Worm (Caenorhabditis elegans) whole organism, L4 larva: ENCODE data around the gene kin-21.
A peak's percentile ranks its signal among the peaks of the same experiment; 100 is the strongest.

Experiments used
- T26A8.4 ChIP-seq: fragments of 200-800 bp; sonication (Bioruptor generic); IDR thresholded peaks from 2 replicates; pipeline ENCODE4 v1.3.6; 2022; ENCODE audit warnings: missing genetic modification characterization, missing compliant biosample characterization
- Y48G9A.11 ChIP-seq: fragments of 200-800 bp; sonication (Bioruptor generic); IDR thresholded peaks from 2 replicates; pipeline ENCODE4 v1.3.6; 2022; ENCODE audit warnings: missing genetic modification reagents, missing genetic modification characterization, missing compliant biosample characterization
- aha-1 ChIP-seq: fragments of 150-350 bp; peaks from one replicate; lab custom pipeline; 2014; ENCODE audit warnings: missing biosample characterization, missing genetic modification characterization
- aly-2 ChIP-seq: sonication (generic microtip); optimal IDR thresholded peaks from 2 replicates; lab custom pipeline; 2018; ENCODE audit warnings: missing biosample characterization, missing genetic modification characterization
- arid-1 ChIP-seq: fragments of 200-800 bp; sonication (Bioruptor generic); conservative IDR thresholded peaks from 2 replicates; pipeline ENCODE4 v1.3.6; 2022; ENCODE audit warnings: missing genetic modification reagents, missing genetic modification characterization, missing compliant biosample characterization
- ceh-82 ChIP-seq: sonication (generic microtip); optimal IDR thresholded peaks from 2 replicates; lab custom pipeline; 2017; ENCODE audit warnings: missing biosample characterization, missing genetic modification characterization
- ces-1 ChIP-seq: fragments of 150-350 bp; sonication (generic microtip); optimal IDR thresholded peaks from 4 replicates; lab custom pipeline; 2014; ENCODE audit warnings: missing biosample characterization, missing genetic modification reagents, missing genetic modification characterization
- ctbp-1 ChIP-seq: fragments of 200-800 bp; sonication (Bioruptor generic); IDR thresholded peaks from 2 replicates; pipeline ENCODE4 v1.3.6; 2022; ENCODE audit warnings: missing genetic modification reagents, missing genetic modification characterization, missing compliant biosample characterization
- daf-16 ChIP-seq, 3 experiments: sonication (generic microtip); optimal IDR thresholded peaks; 2 replicates each; lab custom pipeline; 2016 to 2017; ENCODE audit warnings: missing genetic modification characterization in 3 of 3, missing genetic modification reagents in 3 of 3, mild to moderate bottlenecking in 2 of 3, missing compliant biosample characterization in 2 of 3, missing biosample characterization in 1 of 3, moderate library complexity in 1 of 3
- daf-19 ChIP-seq: fragments of 200-800 bp; sonication (Bioruptor generic); conservative IDR thresholded peaks from 2 replicates; pipeline ENCODE4 v1.3.6; 2022; ENCODE audit warnings: missing genetic modification characterization, missing compliant biosample characterization
- dmd-6 ChIP-seq: fragments of 200-800 bp; sonication (Bioruptor generic); IDR thresholded peaks from 2 replicates; pipeline ENCODE4 v1.3.6; 2022; ENCODE audit warnings: missing genetic modification reagents, missing genetic modification characterization, missing compliant biosample characterization
- dmd-8 ChIP-seq: fragments of 200-800 bp; sonication (Bioruptor generic); IDR thresholded peaks from 2 replicates; pipeline ENCODE4 v1.3.6; 2022; ENCODE audit warnings: missing genetic modification characterization, missing compliant biosample characterization
- dpl-1 ChIP-seq: fragments of 150-350 bp; optimal IDR thresholded peaks from 2 replicates; lab custom pipeline; 2014; ENCODE audit warnings: missing biosample characterization, missing genetic modification reagents, missing genetic modification characterization
- dve-1 ChIP-seq: sonication (generic microtip); optimal IDR thresholded peaks from 2 replicates; lab custom pipeline; 2017; ENCODE audit warnings: antibody characterized with exemption, mild to moderate bottlenecking, missing genetic modification characterization, missing compliant biosample characterization; ENCODE audit not compliant: insufficient read depth
- fkh-10 ChIP-seq: fragments of 150-350 bp; optimal IDR thresholded peaks from 2 replicates; lab custom pipeline; 2014; ENCODE audit warnings: missing biosample characterization, missing genetic modification reagents, missing genetic modification characterization
- hif-1 ChIP-seq, 2 experiments: sonication (generic microtip); optimal IDR thresholded peaks; 2 replicates each; lab custom pipeline; 2016 to 2017; ENCODE audit warnings: missing compliant biosample characterization in 2 of 2, missing genetic modification characterization in 2 of 2, missing genetic modification reagents in 2 of 2, missing genotype in 2 of 2, mild to moderate bottlenecking in 1 of 2
- hlh-11 ChIP-seq: fragments of 200-800 bp; sonication (Bioruptor generic); optimal IDR thresholded peaks from 2 replicates; lab custom pipeline; 2018; ENCODE audit warnings: mild to moderate bottlenecking, missing genetic modification characterization, missing compliant biosample characterization
- hlh-30 ChIP-seq: sonication (generic microtip); optimal IDR thresholded peaks from 2 replicates; lab custom pipeline; 2017; ENCODE audit warnings: antibody characterized with exemption, mild to moderate bottlenecking, missing genetic modification characterization, missing compliant biosample characterization; ENCODE audit not compliant: insufficient read depth
- hmg-1.1 ChIP-seq: fragments of 200-800 bp; sonication (Bioruptor generic); IDR thresholded peaks from 2 replicates; pipeline ENCODE4 v1.3.6; 2022; ENCODE audit warnings: missing genetic modification reagents, missing genetic modification characterization, missing compliant biosample characterization
- jun-1 ChIP-seq: fragments of 150-350 bp; optimal IDR thresholded peaks from 2 replicates; lab custom pipeline; 2014; ENCODE audit warnings: missing biosample characterization, missing genetic modification reagents, missing genetic modification characterization
- lin-13 ChIP-seq: fragments of 150-350 bp; optimal IDR thresholded peaks from 2 replicates; lab custom pipeline; 2014; ENCODE audit warnings: missing biosample characterization, missing genetic modification reagents, missing genetic modification characterization
- lin-29 ChIP-seq: fragments of 200-800 bp; sonication (Bioruptor generic); IDR thresholded peaks from 2 replicates; pipeline ENCODE4 v1.3.6; 2022; ENCODE audit warnings: missing genetic modification reagents, missing genetic modification characterization, missing compliant biosample characterization
- lin-38 ChIP-seq: fragments of 200-800 bp; sonication (Bioruptor generic); IDR thresholded peaks from 2 replicates; pipeline ENCODE4 v1.3.6; 2022; ENCODE audit warnings: missing genetic modification reagents, missing genetic modification characterization, missing compliant biosample characterization
- lin-39 ChIP-seq: fragments of 150-350 bp; optimal IDR thresholded peaks from 2 replicates; lab custom pipeline; 2014; ENCODE audit warnings: missing biosample characterization, missing genetic modification reagents, missing genetic modification characterization
- lsy-2 ChIP-seq, 2 experiments: fragments of 150-350 bp in 1 of 2; sonication (generic microtip) in 1 of 2; optimal IDR thresholded peaks; 2 replicates each; lab custom pipeline; 2014 to 2017; ENCODE audit warnings: missing biosample characterization in 2 of 2, missing genetic modification characterization in 2 of 2
- mes-2 ChIP-seq: sonication (generic microtip); optimal IDR thresholded peaks from 2 replicates; lab custom pipeline; 2016; ENCODE audit warnings: missing genotype, mild to moderate bottlenecking, missing genetic modification characterization, missing compliant biosample characterization; ENCODE audit not compliant: poor library complexity, severe bottlenecking
- mxl-2 ChIP-seq: fragments of 200-800 bp; sonication (Bioruptor generic); conservative IDR thresholded peaks from 2 replicates; pipeline ENCODE4 v1.3.6; 2022; ENCODE audit warnings: missing genetic modification reagents, missing genetic modification characterization, missing compliant biosample characterization
- mxl-3 ChIP-seq: fragments of 200-800 bp; sonication (Bioruptor generic); optimal IDR thresholded peaks from 2 replicates; lab custom pipeline; 2018; ENCODE audit warnings: mild to moderate bottlenecking, missing genetic modification characterization, missing compliant biosample characterization
- nhr-28 ChIP-seq: fragments of 150-350 bp; optimal IDR thresholded peaks from 2 replicates; lab custom pipeline; 2014; ENCODE audit warnings: missing biosample characterization, missing genetic modification characterization
- nhr-77 ChIP-seq: fragments of 150-350 bp; optimal IDR thresholded peaks from 2 replicates; lab custom pipeline; 2014; ENCODE audit warnings: missing biosample characterization, missing genetic modification characterization
- php-3 ChIP-seq: fragments of 200-800 bp; sonication (Bioruptor generic); IDR thresholded peaks from 2 replicates; pipeline ENCODE4 v1.3.6; 2022; ENCODE audit warnings: missing genetic modification reagents, missing genetic modification characterization, missing compliant biosample characterization
- pqm-1 ChIP-seq: sonication (generic microtip); optimal IDR thresholded peaks from 2 replicates; lab custom pipeline; 2017; ENCODE audit warnings: missing biosample characterization, missing genetic modification characterization
- saeg-2 ChIP-seq: fragments of 200-800 bp; sonication (Bioruptor generic); IDR thresholded peaks from 2 replicates; pipeline ENCODE4 v1.3.6; 2022; ENCODE audit warnings: missing genetic modification reagents, missing genetic modification characterization, missing compliant biosample characterization
- set-16 ChIP-seq: fragments of 200-800 bp; sonication (Bioruptor generic); IDR thresholded peaks from 2 replicates; pipeline ENCODE4 v1.3.6; 2022; ENCODE audit warnings: missing genetic modification reagents, missing genetic modification characterization, missing compliant biosample characterization
- spr-1 ChIP-seq: sonication (generic microtip); optimal IDR thresholded peaks from 2 replicates; lab custom pipeline; 2016; ENCODE audit warnings: mild to moderate bottlenecking, missing genetic modification characterization, missing compliant biosample characterization
- tra-1 ChIP-seq: fragments of 200-800 bp; sonication (Bioruptor generic); IDR thresholded peaks from 2 replicates; pipeline ENCODE4 v1.3.6; 2022; ENCODE audit warnings: missing genetic modification reagents, missing genetic modification characterization, missing compliant biosample characterization
- unc-130 ChIP-seq: sonication (generic microtip); optimal IDR thresholded peaks from 2 replicates; lab custom pipeline; 2016; ENCODE audit warnings: missing genetic modification reagents, missing genetic modification characterization, missing compliant biosample characterization
- unc-62 ChIP-seq, 3 experiments: fragments of 150-350 bp in 1 of 3; sonication (generic microtip); optimal IDR thresholded peaks in 2 of 3; peaks in 1 of 3; 1 replicate in 1 of 3; 2 replicates in 2 of 3; lab custom pipeline; 2014 to 2017; ENCODE audit warnings: missing biosample characterization in 3 of 3, missing genetic modification characterization in 3 of 3, missing genetic modification reagents in 3 of 3, missing genotype in 1 of 3
- zag-1 ChIP-seq: fragments of 150-350 bp; optimal IDR thresholded peaks from 2 replicates; lab custom pipeline; 2014; ENCODE audit warnings: missing biosample characterization, missing genetic modification characterization

Gene kin-21

DNA sequence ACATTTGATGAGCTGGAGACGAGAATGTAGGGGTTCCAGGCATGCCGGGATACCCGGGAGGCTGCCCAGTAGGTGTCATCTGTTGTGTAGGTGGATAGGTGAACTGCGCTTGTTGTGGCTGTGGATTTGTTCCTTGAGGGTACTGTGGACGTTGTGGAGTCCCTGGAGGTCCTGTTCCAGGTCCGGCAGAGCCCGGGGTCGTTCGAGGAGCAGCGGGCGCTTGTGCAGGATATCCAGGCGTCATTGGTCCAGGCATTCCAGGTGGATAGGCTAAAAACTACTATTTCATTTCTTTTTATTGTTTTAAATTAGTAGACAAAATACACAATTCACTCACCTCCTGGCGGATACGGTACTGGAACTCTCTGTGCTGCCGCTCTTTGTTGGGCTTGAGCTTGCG lies 37.4 kb upstream of the kin-21 start:
- TF ChIP-seq aha-1 (tag; lab: Kevin White, UChicago) (peak; percentile 52), mxl-3 (GFP tag; lab: Kevin White, UChicago) (no peak), set-16 (peak; percentile 65), nhr-28 (tag; lab: Kevin White, UChicago) (no peak), Y48G9A.11 (GFP tag; lab: Robert Waterston, UW) (no peak), hmg-1.1 (GFP tag; lab: Robert Waterston, UW) (no peak), jun-1 (tag; lab: Kevin White, UChicago) (no peak), unc-62 (GFP tag; optimal IDR thresholded peaks at IDR 0.05 in 1 of 2; lab: Kevin White, UChicago) (no peak), unc-62 (tag; optimal IDR thresholded peaks at IDR 0.05; lab: Kevin White, UChicago) (no peak), T26A8.4 (GFP tag; lab: Robert Waterston, UW) (no peak), arid-1 (GFP tag; lab: Robert Waterston, UW) (no peak)
- TF ChIP-seq, all 104 proteins: peak for 2

DNA sequence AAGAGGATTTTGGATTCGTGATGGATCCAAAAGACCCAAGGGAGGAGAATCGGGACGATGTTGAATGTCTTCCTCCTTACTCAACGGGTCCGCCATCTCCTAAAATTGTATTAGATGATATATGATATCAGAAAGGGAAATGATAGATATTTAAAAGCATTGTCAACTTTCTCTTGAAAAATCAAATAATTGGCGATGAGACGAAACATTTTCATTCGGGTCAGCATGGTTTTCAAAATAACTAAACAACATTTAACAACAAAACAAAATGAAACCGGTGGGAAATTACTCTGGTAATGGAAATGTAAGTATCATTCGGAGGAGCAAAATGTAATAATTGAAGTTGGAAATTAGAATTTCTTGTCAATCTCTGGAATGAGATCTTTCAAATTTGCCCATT lies 36.2 kb upstream of the kin-21 start, which contains the start of gene pis-1:
Gene pis-1 (minus strand): TSS at position 101 of the 400 bp plus-strand sequence.
- no peak for TF ChIP-seq fkh-10 (GFP tag; lab: Kevin White, UChicago)
- TF ChIP-seq daf-19 (GFP tag; lab: Robert Waterston, UW), result no peak
- no peak for TF ChIP-seq hlh-11
- TF ChIP-seq T26A8.4 (GFP tag; lab: Robert Waterston, UW), result no peak

DNA sequence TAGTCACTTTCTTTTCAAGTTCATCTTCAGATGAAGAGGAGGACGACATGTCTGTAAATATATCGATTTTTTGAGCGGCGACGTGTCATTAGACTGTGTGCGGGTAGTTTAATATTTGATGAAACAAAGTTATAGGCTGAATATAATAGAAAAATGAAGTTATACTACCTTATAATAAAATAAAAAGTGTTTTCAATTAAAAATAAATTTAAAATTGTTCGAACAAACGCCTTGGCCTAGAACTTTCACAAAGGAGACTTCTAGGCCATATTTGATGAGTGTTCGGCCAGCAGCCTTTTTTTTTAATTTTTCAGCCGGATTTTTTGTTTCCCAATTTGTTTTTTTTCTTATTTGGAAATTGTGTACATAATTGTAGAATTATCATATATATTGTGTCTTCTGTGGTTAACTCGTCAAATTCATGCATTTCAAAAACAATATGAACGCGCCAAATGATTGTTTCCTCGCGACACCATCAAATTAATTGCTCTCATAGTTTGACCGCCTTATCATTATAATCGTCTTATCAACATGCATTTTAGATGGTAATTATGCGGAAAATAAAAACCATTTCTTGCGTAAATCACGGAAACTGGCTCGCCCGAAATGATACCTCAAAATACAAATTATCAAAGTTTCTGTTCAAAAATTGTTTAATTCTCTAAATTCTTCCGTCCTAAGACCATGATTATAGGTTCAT lies 35.2 kb upstream of the kin-21 start, which contains the start of gene T13F2.2:
Gene T13F2.2 (minus strand): TSS at position 51 of the 700 bp plus-strand sequence.
- no peak for TF ChIP-seq aly-2 (tag; lab: Kevin White, UChicago)
- peak; percentile 70; the same call in 1 of the 2 replicates for TF ChIP-seq dmd-6 (GFP tag; lab: Robert Waterston, UW)
- no peak for TF ChIP-seq spr-1 (tag; lab: Kevin White, UChicago)
- TF ChIP-seq zag-1, result no peak
- TF ChIP-seq dve-1 (tag; lab: Kevin White, UChicago), result peak; percentile 58
- TF ChIP-seq lin-13 (GFP tag; lab: Kevin White, UChicago), result no peak
- peak in 1 of 2 experiments; percentile 5 for TF ChIP-seq hif-1 (tag; optimal IDR thresholded peaks at IDR 0.05; lab: Kevin White, UChicago)
- TF ChIP-seq lin-29 (GFP tag; lab: Robert Waterston, UW), result no peak
- TF ChIP-seq unc-62 (GFP tag; optimal IDR thresholded peaks at IDR 0.05 in 1 of 2; lab: Kevin White, UChicago), result peak in 1 of 2 experiments; percentile 2
- TF ChIP-seq unc-62 (tag; optimal IDR thresholded peaks at IDR 0.05; lab: Kevin White, UChicago), result no peak
- peak; percentile 23 for TF ChIP-seq dpl-1
- peak; percentile 72 for TF ChIP-seq nhr-28 (tag; lab: Kevin White, UChicago)
- no peak for TF ChIP-seq arid-1 (GFP tag; lab: Robert Waterston, UW)
- peak; percentile 73 for TF ChIP-seq mes-2
- no peak for TF ChIP-seq daf-16 (GFP tag; optimal IDR thresholded peaks at IDR 0.05; lab: Kevin White, UChicago)
- TF ChIP-seq daf-16 (tag; optimal IDR thresholded peaks at IDR 0.05; lab: Kevin White, UChicago), result peak; percentile 86
- peak; percentile 95 for TF ChIP-seq php-3 (GFP tag; lab: Robert Waterston, UW)
- TF ChIP-seq lsy-2 (tag; optimal IDR thresholded peaks at IDR 0.05; lab: Kevin White, UChicago), result peak in 1 of 2 experiments; percentile 15
- peak; percentile 11 for TF ChIP-seq nhr-77 (tag; lab: Kevin White, UChicago)
- TF ChIP-seq hlh-11, result peak; percentile 59
- TF ChIP-seq unc-130, result peak; percentile 46
- no peak for TF ChIP-seq saeg-2 (GFP tag; lab: Robert Waterston, UW)
- TF ChIP-seq pqm-1 (tag; lab: Kevin White, UChicago), result peak; percentile 86
- TF ChIP-seq tra-1, result no peak
- TF ChIP-seq lin-38, result 0 out of 2 replicates have a peak, but pooled peaks have one; percentile 16

DNA sequence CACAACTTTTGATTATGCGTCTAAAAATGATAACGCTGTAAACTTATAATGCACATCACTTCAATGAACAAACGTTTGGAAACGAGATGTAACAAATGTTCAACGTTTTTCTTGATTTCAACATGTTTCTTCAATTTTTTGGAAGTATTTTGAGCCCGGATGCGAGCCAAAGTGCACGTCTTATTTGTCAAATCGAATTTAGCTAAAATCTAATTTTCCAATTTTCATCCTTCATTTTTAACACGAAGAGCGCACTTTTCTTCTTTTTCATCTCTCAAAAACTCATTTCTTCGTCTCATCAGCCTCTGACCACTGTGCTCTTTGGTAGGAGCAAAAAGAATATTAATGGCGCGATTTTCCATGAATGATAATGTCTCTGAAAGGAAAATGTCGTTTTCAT lies 34.4 kb upstream of the kin-21 start:
- no peak for TF ChIP-seq lin-29 (GFP tag; lab: Robert Waterston, UW)
- no peak for TF ChIP-seq dmd-8 (GFP tag; lab: Robert Waterston, UW)
- TF ChIP-seq mxl-2 (GFP tag; lab: Robert Waterston, UW), result no peak
- peak; percentile 61; the same call in 1 of the 2 replicates for TF ChIP-seq ctbp-1
- no peak for TF ChIP-seq lin-38
- TF ChIP-seq lin-39, result no peak
- TF ChIP-seq ceh-82 (tag; lab: Kevin White, UChicago), result no peak
- peak; percentile 92 for TF ChIP-seq ces-1
- peak; percentile 27 for TF ChIP-seq hlh-30 (tag; lab: Kevin White, UChicago)
- peak; percentile 4 for TF ChIP-seq mes-2
- TF ChIP-seq daf-16 (GFP tag; optimal IDR thresholded peaks at IDR 0.05; lab: Kevin White, UChicago), result no peak
- peak; percentile 32 for TF ChIP-seq daf-16 (tag; optimal IDR thresholded peaks at IDR 0.05; lab: Kevin White, UChicago)
- TF ChIP-seq dmd-6 (GFP tag; lab: Robert Waterston, UW), result 0 out of 2 replicates have a peak, but pooled peaks have one; percentile 37
